Comparison of ENCODE assay signal across 5 worm cellular contexts in the genomic region with DNA sequence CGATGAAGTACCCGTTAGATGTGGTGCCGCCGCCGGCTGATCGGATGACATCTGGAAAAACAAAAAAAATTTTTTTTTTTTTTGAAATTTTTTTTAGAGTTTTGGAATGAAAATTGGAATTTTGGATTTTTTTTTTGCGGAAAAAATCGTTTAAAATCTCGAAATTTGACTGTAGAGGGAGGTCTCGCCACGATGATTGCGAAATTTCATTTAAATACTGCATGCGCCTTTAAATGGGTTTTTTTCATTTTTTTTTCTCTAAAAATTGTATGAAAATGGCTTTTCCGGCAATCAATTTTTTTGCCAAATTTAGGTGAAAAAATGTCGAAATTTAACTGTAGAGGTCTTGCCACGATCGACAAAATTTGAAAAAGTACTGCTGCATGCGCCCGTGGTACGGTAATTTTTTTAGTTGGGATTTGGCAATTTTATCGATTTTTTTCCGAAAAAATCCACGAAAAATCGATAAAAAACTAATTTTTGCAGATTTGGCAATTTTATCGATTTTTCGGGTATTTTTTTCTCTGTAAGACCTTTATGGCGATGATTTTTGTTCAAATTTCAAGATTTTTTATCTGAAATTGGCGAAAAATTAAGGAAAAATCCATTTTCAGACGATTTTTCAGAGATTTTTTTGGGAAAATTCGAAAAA.
TF ChIP-seq lines count a peak whose summit lies in the region.

gtf-2H4 (minus strand) TSS at position 51 of the 652 bp plus-strand sequence.

TF ChIP-seq in whole organism, L3 larva, 47 proteins besides CTCF, POLR2A, EP300 and RAD21:
- TF ChIP-seq fos-1 (tag; optimal IDR thresholded peaks at IDR 0.05; lab: Kevin White, UChicago) = no peak
- TF ChIP-seq lin-39 (tag; optimal IDR thresholded peaks at IDR 0.05; lab: Kevin White, UChicago) = no peak
- TF ChIP-seq ceh-28 (tag; optimal IDR thresholded peaks at IDR 0.05; lab: Kevin White, UChicago) = peak; percentile 74
- no peak for TF ChIP-seq ceh-16 (tag; optimal IDR thresholded peaks at IDR 0.05; lab: Kevin White, UChicago)

TF ChIP-seq in whole organism, L4 larva, 104 proteins besides CTCF, POLR2A, EP300 and RAD21:
- no peak for TF ChIP-seq rbr-2 (tag; optimal IDR thresholded peaks at IDR 0.05; lab: Kevin White, UChicago)
- TF ChIP-seq ceh-28 (tag; optimal IDR thresholded peaks at IDR 0.05; lab: Kevin White, UChicago) = peak; percentile 53
TF ChIP-seq in whole organism, L4 larva: peak in this region for 1.

TF ChIP-seq in whole organism, late embryonic, 69 proteins besides CTCF, POLR2A, EP300 and RAD21:
- TF ChIP-seq fkh-6 (tag; optimal IDR thresholded peaks at IDR 0.05; lab: Kevin White, UChicago) (no peak), ceh-48 (tag; optimal IDR thresholded peaks at IDR 0.05; lab: Kevin White, UChicago) (peak; percentile 41)

TF ChIP-seq in whole organism, midembryonic, 9 proteins besides CTCF, POLR2A, EP300 and RAD21:
- TF ChIP-seq T22C8.4 (GFP tag; IDR thresholded peaks at IDR 0.05; lab: Robert Waterston, UW) (peak; percentile 74), klf-2 (GFP tag; conservative IDR thresholded peaks at IDR 0.05; lab: Robert Waterston, UW) (no peak)

TF ChIP-seq in whole organism, young adult, 124 proteins besides CTCF, POLR2A, EP300 and RAD21:
- TF ChIP-seq madf-10 (tag; optimal IDR thresholded peaks at IDR 0.05; lab: Kevin White, UChicago) (no peak), ztf-3 (GFP tag; optimal IDR thresholded peaks at IDR 0.05; lab: Kevin White, UChicago) (no peak), xnd-1 (tag; optimal IDR thresholded peaks at IDR 0.05; lab: Kevin White, UChicago) (no peak), cebp-1 (GFP tag; IDR thresholded peaks at IDR 0.05; lab: Robert Waterston, UW) (no peak), cebp-1 (tag; optimal IDR thresholded peaks at IDR 0.05; lab: Kevin White, UChicago) (peak; percentile 38)
